Worm (Caenorhabditis elegans) whole organism, L1 larva: ENCODE measurements around the gene scl-5.
A peak's percentile ranks its signal among the peaks of the same experiment; 100 is the strongest.

Experiments used
- C04F5.9 ChIP-seq: sonication (generic microtip); optimal IDR thresholded peaks from 2 replicates; lab custom pipeline; 2016; ENCODE audit warnings: missing genetic modification characterization, missing compliant biosample characterization
- C16A3.4 ChIP-seq: fragments of 150-350 bp; optimal IDR thresholded peaks from 2 replicates; lab custom pipeline; 2014; ENCODE audit warnings: missing biosample characterization, missing genetic modification characterization
- Y116A8C.19 ChIP-seq: sonication (generic microtip); optimal IDR thresholded peaks from 2 replicates; lab custom pipeline; 2016; ENCODE audit warnings: missing compliant biosample characterization, missing genetic modification characterization, borderline replicate concordance
- alr-1 ChIP-seq: fragments of 200-800 bp; sonication (Bioruptor generic); optimal IDR thresholded peaks from 2 replicates; lab custom pipeline; 2018; ENCODE audit warnings: borderline replicate concordance, mild to moderate bottlenecking, missing genetic modification characterization, missing compliant biosample characterization
- ama-1 ChIP-seq: fragments of 150-350 bp; optimal IDR thresholded peaks from 2 replicates; lab custom pipeline; 2014
- blmp-1 ChIP-seq: fragments of 150-350 bp; optimal IDR thresholded peaks from 2 replicates; lab custom pipeline; 2014; ENCODE audit warnings: missing biosample characterization, missing genetic modification characterization
- ceh-8 ChIP-seq: fragments of 200-800 bp; sonication (Bioruptor generic); optimal IDR thresholded peaks from 2 replicates; lab custom pipeline; 2018; ENCODE audit warnings: mild to moderate bottlenecking, missing genetic modification characterization, moderate library complexity, missing compliant biosample characterization
- ceh-88 ChIP-seq: fragments of 200-800 bp; sonication (Bioruptor generic); IDR thresholded peaks from 2 replicates; pipeline ENCODE4 v1.3.6; 2022; ENCODE audit warnings: missing genetic modification characterization, missing compliant biosample characterization
- ceh-90 ChIP-seq: sonication (generic microtip); optimal IDR thresholded peaks from 2 replicates; lab custom pipeline; 2016; ENCODE audit warnings: missing genetic modification characterization, missing compliant biosample characterization
- dsc-1 ChIP-seq: sonication (generic microtip); optimal IDR thresholded peaks from 2 replicates; lab custom pipeline; 2016; ENCODE audit warnings: mild to moderate bottlenecking, missing genetic modification characterization, missing compliant biosample characterization
- efl-1 ChIP-seq, 4 experiments: fragments of 150-350 bp; optimal IDR thresholded peaks in 3 of 4; peaks in 1 of 4; 1 replicate in 1 of 4; 2 replicates in 3 of 4; lab custom pipeline; 2014; ENCODE audit warnings: missing biosample characterization in 2 of 4, missing genetic modification characterization in 2 of 4, missing genetic modification reagents in 2 of 4
- efl-3 ChIP-seq: fragments of 200-800 bp; sonication (Bioruptor generic); optimal IDR thresholded peaks from 2 replicates; lab custom pipeline; 2018; ENCODE audit warnings: mild to moderate bottlenecking, missing genetic modification characterization, missing compliant biosample characterization
- egl-27 ChIP-seq, 2 experiments: fragments of 150-350 bp in 1 of 2; sonication (generic microtip); optimal IDR thresholded peaks; 3 replicates each; lab custom pipeline; 2017 to 2018; ENCODE audit warnings: missing biosample characterization in 2 of 2, missing genetic modification characterization in 2 of 2, missing genetic modification reagents in 2 of 2
- elt-2 ChIP-seq: sonication (generic microtip); optimal IDR thresholded peaks from 2 replicates; lab custom pipeline; 2016; ENCODE audit warnings: missing genetic modification characterization, mild to moderate bottlenecking, inconsistent platforms, missing compliant biosample characterization, missing genetic modification reagents
- elt-3 ChIP-seq, 6 experiments: fragments of 150-350 bp in 1 of 6; sonication (generic microtip); optimal IDR thresholded peaks; 2 replicates each; lab custom pipeline; 2017 to 2018; ENCODE audit warnings: missing biosample characterization in 6 of 6, missing genetic modification characterization in 6 of 6, inconsistent platforms in 1 of 6
- fos-1 ChIP-seq: fragments of 150-350 bp; optimal IDR thresholded peaks from 2 replicates; lab custom pipeline; 2014; ENCODE audit warnings: missing biosample characterization, missing genetic modification characterization
- grh-1 ChIP-seq: fragments of 200-800 bp; sonication (Bioruptor generic); IDR thresholded peaks from 2 replicates; pipeline ENCODE4 v1.3.6; 2022; ENCODE audit warnings: missing genetic modification reagents, missing genetic modification characterization, missing compliant biosample characterization
- hlh-17 ChIP-seq: fragments of 200-800 bp; sonication (Bioruptor generic); optimal IDR thresholded peaks from 2 replicates; lab custom pipeline; 2018; ENCODE audit warnings: missing genetic modification characterization, mild to moderate bottlenecking, missing compliant biosample characterization, moderate library complexity, borderline replicate concordance
- hlh-4 ChIP-seq: sonication (generic microtip); optimal IDR thresholded peaks from 2 replicates; lab custom pipeline; 2016; ENCODE audit warnings: mild to moderate bottlenecking, missing genetic modification characterization, missing compliant biosample characterization
- hpl-2 ChIP-seq: fragments of 150-350 bp; optimal IDR thresholded peaks from 2 replicates; lab custom pipeline; 2014; ENCODE audit warnings: missing biosample characterization, missing genetic modification reagents, missing genetic modification characterization
- jun-1 ChIP-seq: fragments of 150-350 bp; optimal IDR thresholded peaks from 2 replicates; lab custom pipeline; 2014; ENCODE audit warnings: missing biosample characterization, missing genetic modification reagents, missing genetic modification characterization
- lin-13 ChIP-seq: fragments of 150-350 bp; optimal IDR thresholded peaks from 2 replicates; lab custom pipeline; 2014; ENCODE audit warnings: missing biosample characterization, missing genetic modification reagents, missing genetic modification characterization
- lin-14 ChIP-seq: fragments of 200-800 bp; sonication (Bioruptor generic); optimal IDR thresholded peaks from 2 replicates; lab custom pipeline; 2018; ENCODE audit warnings: mild to moderate bottlenecking, missing genetic modification characterization, moderate library complexity, missing compliant biosample characterization
- lin-35 ChIP-seq, 2 experiments: fragments of 150-350 bp; optimal IDR thresholded peaks; 2 replicates each; lab custom pipeline; 2014; ENCODE audit warnings: missing biosample characterization in 2 of 2, missing genetic modification characterization in 2 of 2, missing genetic modification reagents in 2 of 2
- lin-39 ChIP-seq: fragments of 150-350 bp; optimal IDR thresholded peaks from 2 replicates; lab custom pipeline; 2014; ENCODE audit warnings: missing biosample characterization, missing genetic modification reagents, missing genetic modification characterization
- lir-3 ChIP-seq: sonication (generic microtip); optimal IDR thresholded peaks from 2 replicates; lab custom pipeline; 2016; ENCODE audit warnings: mild to moderate bottlenecking, missing genetic modification characterization, moderate library complexity, missing compliant biosample characterization; ENCODE audit not compliant: poor library complexity
- lsy-2 ChIP-seq, 2 experiments: fragments of 150-350 bp; optimal IDR thresholded peaks; 2 replicates each; lab custom pipeline; 2014; ENCODE audit warnings: missing biosample characterization in 2 of 2, missing genetic modification characterization in 2 of 2
- mdl-1 ChIP-seq, 2 experiments: fragments of 150-350 bp; optimal IDR thresholded peaks; 2 replicates each; lab custom pipeline; 2014 to 2017; ENCODE audit warnings: missing biosample characterization in 2 of 2, missing genetic modification characterization in 2 of 2, inconsistent platforms in 1 of 2
- mef-2 ChIP-seq: fragments of 150-350 bp; optimal IDR thresholded peaks from 2 replicates; lab custom pipeline; 2014; ENCODE audit warnings: missing biosample characterization, missing genetic modification characterization
- nhr-11 ChIP-seq: fragments of 150-350 bp; optimal IDR thresholded peaks from 2 replicates; lab custom pipeline; 2014; ENCODE audit warnings: missing biosample characterization, missing genetic modification characterization
- nhr-19 ChIP-seq: fragments of 200-800 bp; sonication (Bioruptor generic); conservative IDR thresholded peaks from 2 replicates; pipeline ENCODE4 v1.3.6; 2022; ENCODE audit warnings: missing genetic modification characterization, missing compliant biosample characterization
- nhr-20 ChIP-seq: sonication (generic microtip); optimal IDR thresholded peaks from 2 replicates; lab custom pipeline; 2016; ENCODE audit warnings: mild to moderate bottlenecking, missing genetic modification characterization, missing compliant biosample characterization
- nhr-47 ChIP-seq: sonication (generic microtip); optimal IDR thresholded peaks from 2 replicates; lab custom pipeline; 2016; ENCODE audit warnings: mild to moderate bottlenecking, missing genetic modification characterization, moderate library complexity, missing compliant biosample characterization
- nhr-85 ChIP-seq: sonication (generic microtip); peaks from one replicate; lab custom pipeline; 2016; ENCODE audit warnings: missing genetic modification characterization, inconsistent platforms, missing compliant biosample characterization
- pag-3 ChIP-seq: sonication (generic microtip); optimal IDR thresholded peaks from 2 replicates; lab custom pipeline; 2017; ENCODE audit warnings: missing genetic modification characterization, mild to moderate bottlenecking, missing compliant biosample characterization, antibody characterized with exemption, borderline replicate concordance; ENCODE audit not compliant: insufficient read depth
- rnt-1 ChIP-seq: sonication (generic microtip); optimal IDR thresholded peaks from 2 replicates; lab custom pipeline; 2016; ENCODE audit warnings: mild to moderate bottlenecking, missing genetic modification characterization, moderate library complexity, missing compliant biosample characterization
- skn-1 ChIP-seq: fragments of 150-350 bp; optimal IDR thresholded peaks from 2 replicates; lab custom pipeline; 2014; ENCODE audit warnings: missing biosample characterization, missing genetic modification characterization
- snpc-4 ChIP-seq: fragments of 150-350 bp; optimal IDR thresholded peaks from 2 replicates; lab custom pipeline; 2014; ENCODE audit warnings: missing biosample characterization, missing genetic modification characterization
- snu-23 ChIP-seq: sonication (generic microtip); optimal IDR thresholded peaks from 2 replicates; lab custom pipeline; 2016; ENCODE audit warnings: missing genetic modification characterization, missing compliant biosample characterization
- sox-4 ChIP-seq: sonication (generic microtip); optimal IDR thresholded peaks from 2 replicates; lab custom pipeline; 2016; ENCODE audit warnings: missing genetic modification characterization, missing compliant biosample characterization
- sup-37 ChIP-seq: fragments of 200-800 bp; sonication (Bioruptor generic); optimal IDR thresholded peaks from 2 replicates; lab custom pipeline; 2018; ENCODE audit warnings: mild to moderate bottlenecking, missing genetic modification characterization, missing compliant biosample characterization
- tbx-2 ChIP-seq: sonication (generic microtip); optimal IDR thresholded peaks from 2 replicates; lab custom pipeline; 2016; ENCODE audit warnings: missing genetic modification characterization, missing compliant biosample characterization
- tlp-1 ChIP-seq: fragments of 150-350 bp; optimal IDR thresholded peaks from 2 replicates; lab custom pipeline; 2014; ENCODE audit warnings: missing biosample characterization, missing genetic modification characterization
- unc-30 ChIP-seq: sonication (generic microtip); optimal IDR thresholded peaks from 2 replicates; lab custom pipeline; 2017; ENCODE audit warnings: missing biosample characterization, missing genetic modification characterization
- unc-62 ChIP-seq: fragments of 150-350 bp; optimal IDR thresholded peaks from 2 replicates; lab custom pipeline; 2014; ENCODE audit warnings: missing biosample characterization, missing genetic modification reagents, missing genetic modification characterization
- vab-15 ChIP-seq: sonication (generic microtip); optimal IDR thresholded peaks from 2 replicates; lab custom pipeline; 2017; ENCODE audit warnings: missing genotype, mild to moderate bottlenecking, missing genetic modification characterization, missing compliant biosample characterization

scl-5 gene

ce11 chrIV:13080861-13081260, 17.0 kb downstream of the scl-5 start:
- TF ChIP-seq hpl-2 (GFP tag; lab: Kevin White, UChicago) (no peak), nhr-19 (no peak), jun-1 (no peak), nhr-11 (no peak), pag-3 (tag; lab: Kevin White, UChicago) (no peak), nhr-20 (tag; lab: Kevin White, UChicago) (no peak), blmp-1 (peak; percentile 45), efl-1 (optimal IDR thresholded peaks at IDR 0.05; lab: Kevin White, UChicago) (no peak), efl-1 (GFP tag; optimal IDR thresholded peaks at IDR 0.05 in 1 of 2; lab: Kevin White, UChicago) (peak in 1 of 2 experiments; percentile 10)

ce11 chrIV:13082106-13082505, 18.3 kb downstream of the scl-5 start:
- TF ChIP-seq blmp-1 (peak; percentile 45), C04F5.9 (no peak), fos-1 (tag; lab: Kevin White, UChicago) (no peak), snpc-4 (no peak), snu-23 (GFP tag; lab: Kevin White, UChicago) (peak; percentile 10), rnt-1 (peak; percentile 2), lin-39 (no peak), mdl-1 (tag; optimal IDR thresholded peaks at IDR 0.05; lab: Kevin White, UChicago) (no peak), efl-3 (GFP tag; lab: Kevin White, UChicago) (no peak), hlh-4 (tag; lab: Kevin White, UChicago) (no peak), tlp-1 (no peak), skn-1 (no peak), alr-1 (tag; lab: Kevin White, UChicago) (no peak), sox-4 (tag; lab: Kevin White, UChicago) (no peak), grh-1 (GFP tag; lab: Robert Waterston, UW) (peak; percentile 68), efl-1 (optimal IDR thresholded peaks at IDR 0.05; lab: Kevin White, UChicago) (no peak), efl-1 (GFP tag; optimal IDR thresholded peaks at IDR 0.05 in 1 of 2; lab: Kevin White, UChicago) (peak in 1 of 2 experiments; percentile 8), lin-35 (GFP tag; optimal IDR thresholded peaks at IDR 0.05; lab: Kevin White, UChicago) (peak in 1 of 2 experiments; percentile 26), hlh-17 (GFP tag; lab: Kevin White, UChicago) (no peak), lin-13 (GFP tag; lab: Kevin White, UChicago) (no peak), egl-27 (tag; optimal IDR thresholded peaks at IDR 0.05; lab: Kevin White, UChicago) (no peak), lsy-2 (tag; optimal IDR thresholded peaks at IDR 0.05; lab: Kevin White, UChicago) (peak in 1 of 2 experiments; percentile 25), nhr-20 (tag; lab: Kevin White, UChicago) (peak; percentile 39), ceh-90 (tag; lab: Kevin White, UChicago) (no peak), unc-30 (tag; lab: Kevin White, UChicago) (no peak), dsc-1 (tag; lab: Kevin White, UChicago) (no peak), lin-14 (peak; percentile 48), unc-62 (GFP tag; lab: Kevin White, UChicago) (no peak), nhr-85 (tag; lab: Kevin White, UChicago) (peak; percentile 87), tbx-2 (tag; lab: Kevin White, UChicago) (no peak), elt-3 (tag; optimal IDR thresholded peaks at IDR 0.05; lab: Kevin White, UChicago) (peak in 2 of 6 experiments; percentile 30 to 62)
- TF ChIP-seq, all 84 proteins: peak for 11

- TF ChIP-seq nhr-47 (tag; lab: Kevin White, UChicago) (peak; percentile 30), lin-35 (GFP tag; optimal IDR thresholded peaks at IDR 0.05; lab: Kevin White, UChicago) (peak in 1 of 2 experiments; percentile 26), sup-37 (GFP tag; lab: Kevin White, UChicago) (no peak), nhr-20 (tag; lab: Kevin White, UChicago) (peak; percentile 32), ceh-90 (tag; lab: Kevin White, UChicago) (no peak), ceh-8 (GFP tag; lab: Kevin White, UChicago) (no peak), Y116A8C.19 (tag; lab: Kevin White, UChicago) (no peak), C16A3.4 (tag; lab: Kevin White, UChicago) (no peak), vab-15 (tag; lab: Kevin White, UChicago) (no peak), mef-2 (no peak), alr-1 (tag; lab: Kevin White, UChicago) (no peak), ama-1 (peak; percentile 67), hpl-2 (GFP tag; lab: Kevin White, UChicago) (no peak), ceh-88 (GFP tag; lab: Robert Waterston, UW) (no peak), elt-2 (tag; lab: Kevin White, UChicago) (no peak), skn-1 (no peak), lir-3 (tag; lab: Kevin White, UChicago) (no peak), snu-23 (GFP tag; lab: Kevin White, UChicago) (peak; percentile 24)
Measured at ce11 chrIV:13082836-13083763, 19.3 kb downstream of the scl-5 start.
